Fruit fly (Drosophila melanogaster): ENCODE results near the gene CG33223.
A peak's percentile ranks its signal among the peaks of the same experiment; 100 is the strongest.

Gene CG33223

dm6 chrX:8455019-8455555 lies 28.6 kb downstream of the CG33223 start, which contains the start of gene org-1 (continued):
- peak; percentile 97 for TF ChIP-seq CG13424 (tag; optimal IDR thresholded peaks at IDR 0.05)
- peak; percentile 91 for TF ChIP-seq CG12942 (GFP tag; optimal IDR thresholded peaks at IDR 0.05)
- TF ChIP-seq CG15479 (GFP tag; optimal IDR thresholded peaks at IDR 0.05) = no peak
- no peak for TF ChIP-seq Lpt (GFP tag; optimal IDR thresholded peaks at IDR 0.05)
- TF ChIP-seq CG18619 (GFP tag; optimal IDR thresholded peaks at IDR 0.05) = peak; percentile 88
- peak; percentile 69 for TF ChIP-seq Bteb2 (GFP tag; optimal IDR thresholded peaks at IDR 0.05)
- TF ChIP-seq Jarid2 (GFP tag; optimal IDR thresholded peaks at IDR 0.05) = peak; percentile 73
- peak; percentile 96 for TF ChIP-seq stc (GFP tag; IDR thresholded peaks at IDR 0.05)
- peak; percentile 98 for TF ChIP-seq Gug (GFP tag; IDR thresholded peaks at IDR 0.05)
- TF ChIP-seq Sry-β (GFP tag; optimal IDR thresholded peaks at IDR 0.05) = peak; percentile 70
- peak; percentile 72 for TF ChIP-seq maf-S (GFP tag; optimal IDR thresholded peaks at IDR 0.05)
- peak; percentile 89 for TF ChIP-seq MBD-R2 (GFP tag; IDR thresholded peaks at IDR 0.05)
- TF ChIP-seq Oli (tag; optimal IDR thresholded peaks at IDR 0.05) = peak; percentile 95
- TF ChIP-seq hb (GFP tag; IDR thresholded peaks at IDR 0.05; ENCODE audit: partially characterized antibody) = no peak
- TF ChIP-seq CG13624 (GFP tag; optimal IDR thresholded peaks at IDR 0.05) = peak; percentile 73
- TF ChIP-seq Abd-B (GFP tag; optimal IDR thresholded peaks at IDR 0.05) = peak; percentile 94
- peak; percentile 78 for TF ChIP-seq Dad (GFP tag; optimal IDR thresholded peaks at IDR 0.05)
- peak; percentile 93 for TF ChIP-seq nerfin-1 (tag; optimal IDR thresholded peaks at IDR 0.05)
- TF ChIP-seq Med (GFP tag) = peak; percentile 95
- TF ChIP-seq CG12299 (tag; optimal IDR thresholded peaks at IDR 0.05) = peak; percentile 88
- TF ChIP-seq CG18262 (tag; optimal IDR thresholded peaks at IDR 0.05) = peak; percentile 96
- no peak for TF ChIP-seq CG1832 (GFP tag; optimal IDR thresholded peaks at IDR 0.05)
- TF ChIP-seq jigr1 (GFP tag; IDR thresholded peaks at IDR 0.05) = peak; percentile 97
- no peak for TF ChIP-seq br (optimal IDR thresholded peaks at IDR 0.05)
- TF ChIP-seq BtbVII (GFP tag; optimal IDR thresholded peaks at IDR 0.05) = peak; percentile 85
- TF ChIP-seq psq (GFP tag; optimal IDR thresholded peaks at IDR 0.05) = peak; percentile 72
- peak; percentile 95 for TF ChIP-seq danr (GFP tag; IDR thresholded peaks at IDR 0.05)
- peak; percentile 90 for TF ChIP-seq Lim3 (GFP tag; IDR thresholded peaks at IDR 0.05)
- peak; percentile 66 for TF ChIP-seq CG18011 (GFP tag; optimal IDR thresholded peaks at IDR 0.05)
- TF ChIP-seq zfh2 (GFP tag; optimal IDR thresholded peaks at IDR 0.05) = peak; percentile 37
- TF ChIP-seq CG2199 (GFP tag; IDR thresholded peaks at IDR 0.05) = peak; percentile 98
- peak; percentile 62 for TF ChIP-seq shn (GFP tag; optimal IDR thresholded peaks at IDR 0.05)
- peak; percentile 73 for TF ChIP-seq Hand (GFP tag; optimal IDR thresholded peaks at IDR 0.05)
- TF ChIP-seq CG11456 (GFP tag; IDR thresholded peaks at IDR 0.05) = peak; percentile 97
- TF ChIP-seq CG33213 (GFP tag; optimal IDR thresholded peaks at IDR 0.05) = peak; percentile 64
- peak; percentile 97 for TF ChIP-seq CG33557 (GFP tag; optimal IDR thresholded peaks at IDR 0.05)
- peak; percentile 86 for TF ChIP-seq CG8944 (GFP tag; optimal IDR thresholded peaks at IDR 0.05)
- peak; percentile 73 for TF ChIP-seq CG6765 (GFP tag; optimal IDR thresholded peaks at IDR 0.05)
- TF ChIP-seq bab2 (GFP tag; optimal IDR thresholded peaks at IDR 0.05) = peak; percentile 75
- peak; percentile 7 for TF ChIP-seq HLHmδ (GFP tag; optimal IDR thresholded peaks at IDR 0.05)
- TF ChIP-seq pros (GFP tag; optimal IDR thresholded peaks at IDR 0.05) = peak; percentile 23
- peak; percentile 96 for TF ChIP-seq sob (GFP tag; IDR thresholded peaks at IDR 0.05)
- TF ChIP-seq sd (tag; optimal IDR thresholded peaks at IDR 0.05) = peak; percentile 72
- peak; percentile 80 for TF ChIP-seq E2f2 (GFP tag; IDR thresholded peaks at IDR 0.05)
- TF ChIP-seq CG18764 (GFP tag; optimal IDR thresholded peaks at IDR 0.05) = peak; percentile 87
- TF ChIP-seq Poxn (GFP tag; IDR thresholded peaks at IDR 0.05) = peak; percentile 84
- peak; percentile 98 for TF ChIP-seq HLH3B (GFP tag; IDR thresholded peaks at IDR 0.05)
- no peak for TF ChIP-seq CG7963 (GFP tag; IDR thresholded peaks at IDR 0.05; ENCODE audit: partially characterized antibody)
- TF ChIP-seq CG31224 (GFP tag; IDR thresholded peaks at IDR 0.05) = peak; percentile 91
- peak; percentile 96 for TF ChIP-seq CG11247 (GFP tag; IDR thresholded peaks at IDR 0.05)
- peak; percentile 92 for TF ChIP-seq fd64A (GFP tag; optimal IDR thresholded peaks at IDR 0.05)
